Fruit fly (Drosophila melanogaster) whole organism: ENCODE measurements around the gene Roc1a.

ENCODE experiments used
- CG8478 ChIP-seq: fragments of >200 bp; optimal IDR thresholded peaks from 2 replicates; lab custom pipeline; 2018; ENCODE audit warnings: inconsistent platforms
- pan ChIP-seq: fragments of >200 bp; optimal IDR thresholded peaks from 2 replicates; lab custom pipeline; 2017
- psq ChIP-seq: fragments of >200 bp; optimal IDR thresholded peaks from 2 replicates; lab custom pipeline; 2017
- usp ChIP-seq: fragments of >200 bp; optimal IDR thresholded peaks from 2 replicates; lab custom pipeline; 2017; ENCODE audit warnings: missing biosample characterization, missing genetic modification characterization, mixed read lengths

DNA sequence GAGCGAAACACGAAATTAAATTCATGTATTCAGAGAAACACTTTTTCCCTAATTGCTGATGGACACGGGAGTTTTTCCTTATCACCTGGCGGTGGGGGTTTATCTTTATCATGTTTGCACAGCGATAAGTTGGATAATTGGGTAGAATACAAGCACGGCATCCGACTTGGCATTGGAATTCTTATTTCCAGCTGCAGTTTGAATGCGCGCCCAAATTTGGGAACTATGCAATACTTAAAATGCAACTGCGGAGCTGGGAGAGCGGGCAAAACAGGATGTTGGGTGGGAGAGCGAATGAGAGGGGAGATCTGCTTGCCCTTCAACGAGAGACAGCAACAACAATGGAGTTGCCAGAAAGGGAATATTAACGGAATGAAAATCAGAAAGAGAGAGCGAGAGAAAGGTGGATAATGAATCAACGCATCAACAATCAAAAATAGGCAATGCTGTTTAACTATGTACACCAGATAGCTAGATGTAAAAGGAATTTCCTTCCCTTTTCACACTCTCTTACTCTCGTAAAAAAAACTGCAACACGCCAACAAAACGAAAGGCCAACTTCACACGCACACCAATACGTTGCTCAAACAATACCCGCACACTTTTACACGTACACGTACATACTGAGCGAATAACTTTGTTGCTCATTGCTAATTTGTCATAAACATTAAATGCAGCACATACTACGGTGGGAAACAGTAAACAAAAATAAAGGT, 30.2 kb upstream of the Roc1a start:
- no peak for TF ChIP-seq psq (lab: Kevin White, UChicago)
- TF ChIP-seq usp = no peak
- no peak for TF ChIP-seq CG8478
- TF ChIP-seq pan = no peak
